Worm (Caenorhabditis elegans) whole organism, late embryonic: ENCODE data around the gene F09E5.14.

Experiments used
- F13H6.1 ChIP-seq: sonication (generic microtip); optimal IDR thresholded peaks from 2 replicates; lab custom pipeline; 2016; ENCODE audit warnings: missing genetic modification characterization, missing compliant biosample characterization
- ama-1 ChIP-seq: fragments of 150-350 bp; optimal IDR thresholded peaks from 2 replicates; lab custom pipeline; 2014
- nhr-11 ChIP-seq: fragments of 150-350 bp; optimal IDR thresholded peaks from 2 replicates; lab custom pipeline; 2014; ENCODE audit warnings: missing biosample characterization, missing genetic modification characterization
- pqm-1 ChIP-seq: sonication (generic microtip); optimal IDR thresholded peaks from 2 replicates; lab custom pipeline; 2016; ENCODE audit warnings: missing genetic modification characterization, missing compliant biosample characterization
- pros-1 ChIP-seq: fragments of 150-350 bp; optimal IDR thresholded peaks from 2 replicates; lab custom pipeline; 2014; ENCODE audit warnings: missing biosample characterization, missing genetic modification reagents, missing genetic modification characterization
- unc-86 ChIP-seq: sonication (generic microtip); optimal IDR thresholded peaks from 2 replicates; lab custom pipeline; 2016; ENCODE audit warnings: missing genetic modification characterization, missing compliant biosample characterization

- TF ChIP-seq nhr-11 (tag; lab: Kevin White, UChicago) = no peak
- no peak for TF ChIP-seq unc-86
- no peak for TF ChIP-seq F13H6.1 (tag; lab: Kevin White, UChicago)
- no peak for TF ChIP-seq pros-1 (tag; lab: Kevin White, UChicago)
- TF ChIP-seq pqm-1 (tag; lab: Kevin White, UChicago) = no peak
- TF ChIP-seq ama-1 (lab: Kevin White, UChicago) = no peak
These were observed 35.0 kb downstream of the F09E5.14 start for ce11 chrII:5309720-5310119.
